Fruit fly (Drosophila melanogaster) whole organism, embryonic: ENCODE results near the gene Grip91.

Source experiments
- CG10321 ChIP-seq: fragments of 200-800 bp; sonication (Bioruptor generic); IDR thresholded peaks from 2 replicates; pipeline ENCODE4 v1.3.6; 2022; ENCODE audit warnings: missing biosample characterization, missing genetic modification characterization
- CG10543 ChIP-seq: fragments of 200-800 bp; sonication (Bioruptor generic); optimal IDR thresholded peaks from 3 replicates; lab custom pipeline; 2017; ENCODE audit warnings: missing biosample characterization, mild to moderate bottlenecking, missing genetic modification characterization, moderate library complexity
- CG11085 ChIP-seq: fragments of 200-800 bp; sonication (Bioruptor generic); IDR thresholded peaks from 2 replicates; pipeline ENCODE4 v1.3.6; 2022; ENCODE audit warnings: missing biosample characterization, missing genetic modification characterization
- CG12744 ChIP-seq: fragments of 200-800 bp; sonication (Bioruptor generic); optimal IDR thresholded peaks from 2 replicates; lab custom pipeline; 2016; ENCODE audit warnings: missing biosample characterization, missing genetic modification characterization
- CG12942 ChIP-seq: fragments of 200-800 bp; sonication (Bioruptor generic); optimal IDR thresholded peaks from 3 replicates; lab custom pipeline; 2016; ENCODE audit warnings: missing biosample characterization, missing genetic modification characterization
- CG13296 ChIP-seq: fragments of 200-800 bp; sonication (Bioruptor generic); optimal IDR thresholded peaks from 3 replicates; lab custom pipeline; 2018; ENCODE audit warnings: missing biosample characterization, mild to moderate bottlenecking, missing genetic modification characterization
- CG14050 ChIP-seq: fragments of 200-800 bp; sonication (Bioruptor generic); IDR thresholded peaks from 3 replicates; pipeline ENCODE4 v1.3.6; 2022; ENCODE audit warnings: missing biosample characterization, missing genetic modification characterization
- CG14860 ChIP-seq: fragments of 200-800 bp; sonication (Bioruptor generic); IDR thresholded peaks from 3 replicates; pipeline ENCODE4 v1.3.6; 2022; ENCODE audit warnings: missing biosample characterization, missing genetic modification characterization; ENCODE audit not compliant: partially characterized antibody
- CG1529 ChIP-seq: fragments of 200-800 bp; sonication (Bioruptor generic); optimal IDR thresholded peaks from 3 replicates; lab custom pipeline; 2018; ENCODE audit warnings: missing biosample characterization, missing genetic modification characterization
- CG15696 ChIP-seq: fragments of 200-800 bp; sonication (Bioruptor generic); optimal IDR thresholded peaks from 2 replicates; lab custom pipeline; 2019; ENCODE audit warnings: missing biosample characterization, mild to moderate bottlenecking, missing genetic modification characterization, moderate library complexity
- CG2120 ChIP-seq: fragments of 200-800 bp; sonication (Bioruptor generic); optimal IDR thresholded peaks from 3 replicates; lab custom pipeline; 2016; ENCODE audit warnings: missing biosample characterization, missing genetic modification characterization
- CG2712 ChIP-seq: fragments of 200-800 bp; optimal IDR thresholded peaks from 3 replicates; lab custom pipeline; 2019; ENCODE audit warnings: missing biosample characterization, mild to moderate bottlenecking, missing genetic modification characterization, moderate library complexity
- CG32532 ChIP-seq: fragments of 200-800 bp; sonication (Bioruptor generic); IDR thresholded peaks from 2 replicates; pipeline ENCODE4 v1.3.6; 2022; ENCODE audit warnings: missing biosample characterization, missing genetic modification characterization
- CG33213 ChIP-seq: fragments of 200-800 bp; sonication (Bioruptor generic); optimal IDR thresholded peaks from 3 replicates; lab custom pipeline; 2016; ENCODE audit warnings: missing biosample characterization, missing genetic modification characterization
- CG43689 ChIP-seq: fragments of 200-800 bp; sonication (Bioruptor generic); IDR thresholded peaks from 2 replicates; pipeline ENCODE4 v1.3.6; 2022; ENCODE audit warnings: missing biosample characterization, missing genetic modification characterization
- CG4854 ChIP-seq: fragments of 200-800 bp; sonication (Bioruptor generic); optimal IDR thresholded peaks from 2 replicates; lab custom pipeline; 2016; ENCODE audit warnings: missing biosample characterization, missing genetic modification characterization, inconsistent platforms
- CG7357 ChIP-seq: fragments of 200-800 bp; sonication (Bioruptor generic); IDR thresholded peaks from 3 replicates; pipeline ENCODE4 v1.3.6; 2022; ENCODE audit warnings: missing biosample characterization, missing genetic modification characterization
- CG7928 ChIP-seq: fragments of 200-800 bp; sonication (Bioruptor generic); optimal IDR thresholded peaks from 2 replicates; lab custom pipeline; 2017; ENCODE audit warnings: missing biosample characterization, mild to moderate bottlenecking, missing genetic modification characterization
- CG8281 ChIP-seq: fragments of 200-800 bp; sonication (Bioruptor generic); optimal IDR thresholded peaks from 2 replicates; lab custom pipeline; 2018; ENCODE audit warnings: missing biosample characterization, mild to moderate bottlenecking, missing genetic modification characterization, moderate library complexity
- CTCF ChIP-seq: fragments of 200-800 bp; sonication (Bioruptor generic); optimal IDR thresholded peaks from 2 replicates; lab custom pipeline; 2017; ENCODE audit warnings: missing biosample characterization, mild to moderate bottlenecking, missing genetic modification characterization, moderate library complexity
- CkIIα-i1 ChIP-seq: fragments of 200-800 bp; sonication (Bioruptor generic); IDR thresholded peaks from 2 replicates; pipeline ENCODE4 v1.3.6; 2022; ENCODE audit warnings: missing biosample characterization, missing genetic modification characterization
- Drgx ChIP-seq: fragments of 200-800 bp; sonication (Bioruptor generic); IDR thresholded peaks from 2 replicates; pipeline ENCODE4 v1.3.6; 2022; ENCODE audit warnings: missing biosample characterization, missing genetic modification characterization
- E2f1 ChIP-seq: fragments of 200-800 bp; sonication (Bioruptor generic); IDR thresholded peaks from 2 replicates; pipeline ENCODE4 v1.3.6; 2022; ENCODE audit warnings: missing biosample characterization, missing genetic modification characterization
- Ets97D ChIP-seq: fragments of 200-800 bp; sonication (Bioruptor generic); optimal IDR thresholded peaks from 3 replicates; lab custom pipeline; 2016; ENCODE audit warnings: missing biosample characterization, missing genetic modification characterization
- Fer1 ChIP-seq: fragments of 200-800 bp; sonication (Bioruptor generic); optimal IDR thresholded peaks from 2 replicates; lab custom pipeline; 2017; ENCODE audit warnings: missing biosample characterization, mild to moderate bottlenecking, missing genetic modification characterization
- Hr39 ChIP-seq: fragments of >200 bp; optimal IDR thresholded peaks from 2 replicates; lab custom pipeline; 2017
- Jarid2 ChIP-seq: fragments of 200-800 bp; sonication (Bioruptor generic); optimal IDR thresholded peaks from 3 replicates; lab custom pipeline; 2017; ENCODE audit warnings: mild to moderate bottlenecking, missing biosample characterization, missing genetic modification reagents, missing genetic modification characterization
- NC2β ChIP-seq: fragments of 200-800 bp; sonication (Bioruptor generic); optimal IDR thresholded peaks from 2 replicates; lab custom pipeline; 2016; ENCODE audit warnings: missing biosample characterization, missing genetic modification characterization
- Poxn ChIP-seq: fragments of 200-800 bp; sonication (Bioruptor generic); IDR thresholded peaks from 2 replicates; pipeline ENCODE4 v1.3.6; 2022; ENCODE audit warnings: missing biosample characterization, missing genetic modification characterization
- Tbp ChIP-seq: fragments of >200 bp; optimal IDR thresholded peaks from 2 replicates; lab custom pipeline; 2018; ENCODE audit warnings: missing biosample characterization, missing genetic modification characterization
- chm ChIP-seq: fragments of 200-800 bp; sonication (Bioruptor generic); IDR thresholded peaks from 2 replicates; pipeline ENCODE4 v1.3.6; 2022; ENCODE audit warnings: missing biosample characterization, missing genetic modification characterization
- corto ChIP-seq: fragments of 200-800 bp; sonication (Bioruptor generic); optimal IDR thresholded peaks from 2 replicates; lab custom pipeline; 2016; ENCODE audit warnings: missing biosample characterization, mild to moderate bottlenecking, missing genetic modification characterization, moderate library complexity
- da ChIP-seq: fragments of 200-800 bp; sonication (Bioruptor generic); optimal IDR thresholded peaks from 2 replicates; lab custom pipeline; 2016; ENCODE audit warnings: missing biosample characterization, missing genetic modification characterization
- eve ChIP-seq, 2 experiments: fragments of >200 bp; optimal IDR thresholded peaks; 2 replicates each; lab custom pipeline; 2017; ENCODE audit warnings: missing biosample characterization in 2 of 2, missing genetic modification characterization in 2 of 2
- fd64A ChIP-seq: fragments of 200-800 bp; sonication (Bioruptor generic); optimal IDR thresholded peaks from 3 replicates; lab custom pipeline; 2018; ENCODE audit warnings: missing biosample characterization, mild to moderate bottlenecking, missing genetic modification characterization
- gcm ChIP-seq: fragments of 200-800 bp; sonication (Bioruptor generic); optimal IDR thresholded peaks from 2 replicates; lab custom pipeline; 2019; ENCODE audit warnings: missing biosample characterization, mild to moderate bottlenecking, missing genetic modification characterization, moderate library complexity
- gfzf ChIP-seq: fragments of 200-800 bp; sonication (Bioruptor generic); optimal IDR thresholded peaks from 2 replicates; lab custom pipeline; 2016; ENCODE audit warnings: missing biosample characterization, mild to moderate bottlenecking, missing genetic modification characterization, moderate library complexity
- jing ChIP-seq: fragments of 200-800 bp; sonication (Bioruptor generic); optimal IDR thresholded peaks from 2 replicates; lab custom pipeline; 2018; ENCODE audit warnings: missing biosample characterization, mild to moderate bottlenecking, missing genetic modification characterization
- kni ChIP-seq: fragments of 200-800 bp; sonication (Bioruptor generic); optimal IDR thresholded peaks from 3 replicates; lab custom pipeline; 2017; ENCODE audit warnings: mild to moderate bottlenecking, missing biosample characterization, missing genetic modification reagents, missing genetic modification characterization
- lmd ChIP-seq: fragments of 200-800 bp; sonication (Bioruptor generic); IDR thresholded peaks from 2 replicates; pipeline ENCODE4 v1.3.6; 2022; ENCODE audit warnings: missing biosample characterization, missing genetic modification characterization
- lola ChIP-seq, 3 experiments: fragments of >200 bp in 2 of 3; fragments of 200-800 bp in 1 of 3; sonication (Bioruptor generic) in 1 of 3; optimal IDR thresholded peaks; 2 replicates each; lab custom pipeline; 2017 to 2019; ENCODE audit warnings: missing biosample characterization in 3 of 3, missing genetic modification characterization in 3 of 3, mild to moderate bottlenecking in 1 of 3, moderate library complexity in 1 of 3
- pnt ChIP-seq: fragments of 200-800 bp; sonication (Bioruptor generic); optimal IDR thresholded peaks from 3 replicates; lab custom pipeline; 2016; ENCODE audit warnings: missing biosample characterization, missing genetic modification characterization
- row ChIP-seq: fragments of 200-800 bp; sonication (Bioruptor generic); IDR thresholded peaks from 3 replicates; pipeline ENCODE4 v1.3.6; 2022; ENCODE audit warnings: missing biosample characterization, missing genetic modification characterization
- tll ChIP-seq, 2 experiments: fragments of 200-800 bp in 1 of 2; fragments of >200 bp in 1 of 2; sonication (Bioruptor generic) in 1 of 2; optimal IDR thresholded peaks; 2 replicates each; lab custom pipeline; 2017 to 2019; ENCODE audit warnings: missing biosample characterization in 2 of 2, missing genetic modification characterization in 2 of 2, mild to moderate bottlenecking in 1 of 2, moderate library complexity in 1 of 2
- tup ChIP-seq: fragments of 200-800 bp; sonication (Bioruptor generic); optimal IDR thresholded peaks from 2 replicates; lab custom pipeline; 2016; ENCODE audit warnings: missing biosample characterization, mild to moderate bottlenecking, missing genetic modification characterization, moderate library complexity
- twi ChIP-seq: fragments of 200-800 bp; optimal IDR thresholded peaks from 2 replicates; lab custom pipeline; 2019; ENCODE audit warnings: missing biosample characterization, mild to moderate bottlenecking, missing genetic modification characterization, moderate library complexity
- yki ChIP-seq: fragments of >200 bp; optimal IDR thresholded peaks from 3 replicates; lab custom pipeline; 2018

Grip91 gene

DNA sequence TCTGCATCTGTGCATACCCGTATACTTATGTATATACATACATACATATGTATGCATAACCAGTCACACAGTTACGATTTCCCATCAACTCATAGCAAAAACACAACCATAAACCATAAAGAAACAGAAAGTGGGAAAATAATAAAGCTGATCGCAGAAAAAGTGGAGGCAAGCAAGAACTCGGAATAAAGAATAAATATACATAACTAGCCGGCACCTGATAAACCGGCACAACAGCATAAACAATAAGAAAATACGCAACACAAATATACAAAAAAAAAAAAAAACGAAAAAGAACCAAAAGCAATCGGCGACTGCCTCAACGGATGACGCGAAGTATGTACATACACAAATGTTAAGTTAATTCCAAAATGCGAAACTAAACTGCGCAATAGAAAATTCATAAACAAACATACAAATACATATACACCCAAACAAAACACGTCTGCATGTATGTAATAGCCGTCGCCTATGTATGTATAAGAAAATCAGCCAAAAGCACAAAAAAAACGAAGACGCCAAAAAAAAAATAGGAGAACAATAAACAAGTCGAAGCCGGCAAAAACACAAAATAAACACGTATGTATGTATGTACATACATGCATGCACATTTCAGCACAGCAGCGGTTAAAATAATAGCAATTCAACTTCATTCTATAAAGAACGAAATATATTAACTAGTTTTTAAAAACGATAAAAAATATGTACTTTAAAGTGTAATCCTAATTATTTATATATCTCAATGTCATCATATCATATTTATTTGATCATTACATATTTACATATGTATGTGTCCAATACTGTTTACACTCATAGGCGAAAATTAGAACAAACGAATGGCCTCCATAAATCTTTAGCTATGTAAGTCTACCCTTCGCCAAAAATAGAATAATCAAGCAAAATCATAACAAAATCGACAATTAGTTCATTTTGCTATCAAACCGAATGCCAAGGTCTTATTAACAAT is 4.7 kb upstream of the Grip91 start (continued):
- no peak for TF ChIP-seq yki (lab: Kevin White, UChicago)
- TF ChIP-seq, all 482 proteins: peak for 262

- TF ChIP-seq lola (GFP tag; optimal IDR thresholded peaks at IDR 0.05; lab: Kevin White, UChicago) (no peak), Fer1 (no peak), Hr39 (lab: Kevin White, UChicago) (no peak), CG8281 (no peak), fd64A (GFP tag; lab: Kevin White, UChicago) (no peak), Ets97D (GFP tag; lab: Kevin White, UChicago) (no peak), lmd (GFP tag; lab: Robert Waterston, UW) (no peak), CG7928 (no peak), E2f1 (GFP tag; lab: Robert Waterston, UW) (no peak), twi (tag; lab: Kevin White, UChicago) (no peak), CG10321 (GFP tag; lab: Robert Waterston, UW) (no peak), CG15696 (tag; lab: Kevin White, UChicago) (no peak), tll (GFP tag; optimal IDR thresholded peaks at IDR 0.05; lab: Kevin White, UChicago) (no peak), NC2β (GFP tag; lab: Kevin White, UChicago) (no peak), Jarid2 (no peak), da (GFP tag; lab: Kevin White, UChicago) (no peak), CG43689 (GFP tag; lab: Robert Waterston, UW) (no peak), CG7357 (GFP tag; lab: Robert Waterston, UW) (no peak), gfzf (GFP tag; lab: Kevin White, UChicago) (no peak), CG4854 (GFP tag; lab: Kevin White, UChicago) (no peak), corto (GFP tag; lab: Kevin White, UChicago) (no peak), Tbp (GFP tag; lab: Kevin White, UChicago) (no peak), kni (GFP tag; lab: Kevin White, UChicago) (no peak), gcm (no peak), Poxn (GFP tag; lab: Robert Waterston, UW) (no peak), CG10543 (GFP tag; lab: Kevin White, UChicago) (no peak), CTCF (GFP tag; lab: Kevin White, UChicago) (no peak), pnt (no peak), chm (GFP tag; lab: Robert Waterston, UW) (no peak), CG33213 (GFP tag; lab: Kevin White, UChicago) (no peak), jing (GFP tag; lab: Kevin White, UChicago) (no peak), CG14860 (GFP tag; lab: Robert Waterston, UW) (no peak), CkIIα-i1 (GFP tag; lab: Robert Waterston, UW) (no peak), row (peak; percentile 66; the same call in 2 of the 3 replicates), tup (GFP tag; lab: Kevin White, UChicago) (no peak), CG13296 (GFP tag; lab: Kevin White, UChicago) (no peak), CG11085 (no peak), CG12744 (GFP tag; lab: Kevin White, UChicago) (no peak), CG2712 (tag; lab: Kevin White, UChicago) (peak; percentile 9), CG1529 (GFP tag; lab: Kevin White, UChicago) (peak; percentile 5), CG32532 (GFP tag; lab: Robert Waterston, UW) (no peak), Drgx (GFP tag; lab: Robert Waterston, UW) (0 out of 2 replicates have a peak, but pooled peaks have one; percentile 15), eve (GFP tag; optimal IDR thresholded peaks at IDR 0.05; lab: Kevin White, UChicago) (peak in 1 of 2 experiments; percentile 59), CG12942 (GFP tag; lab: Kevin White, UChicago) (no peak), CG2120 (no peak), CG14050 (GFP tag; lab: Robert Waterston, UW) (no peak)
Measured at dm6 chrX:13747635-13748467, 3.4 kb upstream of the Grip91 start.
